Fruit fly (Drosophila melanogaster) whole organism, pupa: ENCODE results near the gene Ubc6.

ENCODE experiments used
- CG10348 ChIP-seq: fragments of 200-800 bp; sonication (Bioruptor generic); IDR thresholded peaks from 2 replicates; pipeline ENCODE4 v1.3.6; 2022; ENCODE audit warnings: missing biosample characterization, missing genetic modification characterization
- CG12605 ChIP-seq: fragments of 200-800 bp; sonication (Bioruptor generic); IDR thresholded peaks from 2 replicates; pipeline ENCODE4 v1.3.6; 2022; ENCODE audit warnings: missing biosample characterization, missing genetic modification characterization
- CG13204 ChIP-seq: fragments of 200-800 bp; sonication (Bioruptor generic); optimal IDR thresholded peaks from 2 replicates; lab custom pipeline; 2018; ENCODE audit warnings: missing biosample characterization, mild to moderate bottlenecking, missing genetic modification characterization, moderate library complexity
- CG14655 ChIP-seq: fragments of 200-800 bp; sonication (Bioruptor generic); optimal IDR thresholded peaks from 3 replicates; lab custom pipeline; 2017; ENCODE audit warnings: mild to moderate bottlenecking, missing biosample characterization, missing genetic modification reagents, missing genetic modification characterization
- CG15710 ChIP-seq: fragments of 200-800 bp; sonication (Bioruptor generic); optimal IDR thresholded peaks from 2 replicates; lab custom pipeline; 2018; ENCODE audit warnings: missing biosample characterization, mild to moderate bottlenecking, missing genetic modification characterization, moderate library complexity
- CG17806 ChIP-seq: fragments of 200-800 bp; sonication (Bioruptor generic); optimal IDR thresholded peaks from 2 replicates; lab custom pipeline; 2018; ENCODE audit warnings: missing biosample characterization, mild to moderate bottlenecking, missing genetic modification characterization, moderate library complexity
- CG32121 ChIP-seq: fragments of 200-800 bp; sonication (Bioruptor generic); IDR thresholded peaks from 2 replicates; pipeline ENCODE4 v1.3.6; 2022; ENCODE audit warnings: missing biosample characterization, missing genetic modification characterization
- CG34367 ChIP-seq: fragments of 200-800 bp; sonication (Bioruptor generic); optimal IDR thresholded peaks from 2 replicates; lab custom pipeline; 2018; ENCODE audit warnings: missing biosample characterization, mild to moderate bottlenecking, missing genetic modification characterization
- CG4496 ChIP-seq: fragments of 200-800 bp; sonication (Bioruptor generic); IDR thresholded peaks from 3 replicates; pipeline ENCODE4 v1.3.6; 2022; ENCODE audit warnings: missing biosample characterization, missing genetic modification characterization
- CG8159 ChIP-seq: fragments of 200-800 bp; sonication (Bioruptor generic); optimal IDR thresholded peaks from 3 replicates; lab custom pipeline; 2018; ENCODE audit warnings: missing biosample characterization, mild to moderate bottlenecking, missing genetic modification characterization, moderate library complexity
- CG8301 ChIP-seq: fragments of 200-800 bp; sonication (Bioruptor generic); optimal IDR thresholded peaks from 2 replicates; lab custom pipeline; 2018; ENCODE audit warnings: missing biosample characterization, mild to moderate bottlenecking, missing genetic modification characterization
- CG9948 ChIP-seq: fragments of 200-800 bp; sonication (Bioruptor generic); optimal IDR thresholded peaks from 2 replicates; lab custom pipeline; 2018; ENCODE audit warnings: missing biosample characterization, mild to moderate bottlenecking, missing genetic modification characterization, moderate library complexity
- D1 ChIP-seq: fragments of 200-800 bp; sonication (Bioruptor generic); optimal IDR thresholded peaks from 2 replicates; lab custom pipeline; 2018; ENCODE audit warnings: missing biosample characterization, mild to moderate bottlenecking, missing genetic modification characterization, moderate library complexity
- EcR ChIP-seq: fragments of 200-800 bp; sonication (Bioruptor generic); optimal IDR thresholded peaks from 3 replicates; lab custom pipeline; 2019; ENCODE audit warnings: missing biosample characterization, missing genetic modification characterization, mild to moderate bottlenecking, moderate library complexity, missing genetic modification reagents
- Ets98B ChIP-seq: fragments of 200-800 bp; sonication (Bioruptor generic); IDR thresholded peaks from 2 replicates; pipeline ENCODE4 v1.3.6; 2022; ENCODE audit warnings: missing biosample characterization, missing genetic modification characterization
- Pif1A ChIP-seq: fragments of 200-800 bp; sonication (Bioruptor generic); optimal IDR thresholded peaks from 3 replicates; lab custom pipeline; 2016; ENCODE audit warnings: missing biosample characterization, missing genetic modification characterization
- Pif1B ChIP-seq: fragments of 200-800 bp; sonication (Bioruptor generic); optimal IDR thresholded peaks from 3 replicates; lab custom pipeline; 2016; ENCODE audit warnings: missing biosample characterization, missing genetic modification characterization
- Snoo ChIP-seq: fragments of 200-800 bp; sonication (Bioruptor generic); optimal IDR thresholded peaks from 3 replicates; lab custom pipeline; 2017; ENCODE audit warnings: missing biosample characterization, mild to moderate bottlenecking, missing genetic modification characterization, inconsistent platforms
- fd96Ca ChIP-seq: fragments of 200-800 bp; sonication (Bioruptor generic); IDR thresholded peaks from 3 replicates; pipeline ENCODE4 v1.3.6; 2022; ENCODE audit warnings: missing biosample characterization, missing genetic modification characterization
- gl ChIP-seq: fragments of 200-800 bp; sonication (Bioruptor generic); optimal IDR thresholded peaks from 2 replicates; lab custom pipeline; 2018; ENCODE audit warnings: missing biosample characterization, mild to moderate bottlenecking, missing genetic modification characterization
- rn ChIP-seq: fragments of 200-800 bp; sonication (Bioruptor generic); IDR thresholded peaks from 2 replicates; pipeline ENCODE4 v1.3.6; 2022; ENCODE audit warnings: missing biosample characterization, missing genetic modification characterization

Ubc6 gene

DNA sequence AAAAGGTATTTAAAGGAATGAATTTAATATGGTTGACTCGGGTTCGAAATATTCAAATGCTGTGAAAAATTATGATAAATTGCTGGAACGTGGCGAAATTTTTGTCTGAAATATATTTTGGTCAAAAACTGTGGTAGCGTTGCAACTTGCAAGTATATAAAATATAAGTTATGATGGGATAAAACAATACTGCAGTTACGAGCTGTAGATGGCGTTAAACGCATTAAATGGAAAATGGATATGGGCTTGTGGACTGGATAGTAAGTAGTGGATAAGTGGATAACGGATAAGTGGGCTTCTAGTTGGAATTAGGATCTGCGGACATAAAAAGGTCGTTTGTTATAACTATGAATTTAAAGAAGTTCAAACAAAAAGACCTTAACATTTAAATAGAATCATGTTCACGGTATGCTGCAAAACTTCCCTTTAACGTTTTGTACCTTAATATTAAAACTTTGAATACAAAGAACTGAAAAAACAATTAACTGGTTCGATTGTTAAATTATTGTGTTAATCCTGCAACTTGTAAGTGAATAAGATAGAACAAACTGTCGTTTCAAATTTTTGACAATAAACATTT lies 16.8 kb upstream of the Ubc6 start:
- no peak for TF ChIP-seq Snoo (tag; lab: Kevin White, UChicago)
- no peak for TF ChIP-seq rn
- TF ChIP-seq CG15710: no peak
- no peak for TF ChIP-seq Pif1A (GFP tag; lab: Kevin White, UChicago)
- no peak for TF ChIP-seq CG17806
- no peak for TF ChIP-seq Pif1B (GFP tag; lab: Kevin White, UChicago)
- TF ChIP-seq CG13204 (GFP tag; lab: Kevin White, UChicago): no peak
- no peak for TF ChIP-seq CG9948 (tag; lab: Kevin White, UChicago)

DNA sequence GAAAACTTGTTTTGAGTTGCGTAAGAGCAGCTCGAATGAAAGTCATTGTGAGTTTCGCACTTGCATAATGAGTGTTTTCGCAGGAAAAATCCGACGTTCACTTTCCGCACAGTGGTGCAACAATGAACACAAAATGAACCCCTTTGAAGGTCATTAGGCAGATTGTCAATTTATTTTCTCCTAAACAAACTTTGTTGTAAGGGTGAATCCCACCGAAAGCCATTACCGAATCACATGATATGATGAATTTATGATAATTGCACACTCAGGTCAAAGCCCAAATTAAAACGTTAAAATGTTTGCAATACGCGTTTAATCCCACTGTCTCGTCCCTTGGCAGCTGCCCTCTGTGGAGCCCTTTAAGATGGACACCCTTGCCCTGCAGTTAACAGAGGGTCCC lies 14.8 kb upstream of the Ubc6 start:
- TF ChIP-seq CG4496 (GFP tag; lab: Robert Waterston, UW): peak; percentile 62; the same call in 2 of the 3 replicates
- peak; percentile 45 for TF ChIP-seq CG14655 (GFP tag; lab: Kevin White, UChicago)
- peak; percentile 39 for TF ChIP-seq Pif1A (GFP tag; lab: Kevin White, UChicago)
- TF ChIP-seq rn: no peak
- TF ChIP-seq CG32121: no peak
- TF ChIP-seq Ets98B (GFP tag; lab: Robert Waterston, UW): peak; percentile 46
- TF ChIP-seq Pif1B (GFP tag; lab: Kevin White, UChicago): peak; percentile 34
- no peak for TF ChIP-seq CG12605
- peak; percentile 46 for TF ChIP-seq CG8301
- TF ChIP-seq CG10348: no peak
- TF ChIP-seq Snoo (tag; lab: Kevin White, UChicago): no peak
- TF ChIP-seq CG8159 (tag; lab: Kevin White, UChicago): peak; percentile 25
- TF ChIP-seq D1 (tag; lab: Kevin White, UChicago): no peak
- TF ChIP-seq CG17806: no peak
- no peak for TF ChIP-seq fd96Ca (GFP tag; lab: Robert Waterston, UW)
- no peak for TF ChIP-seq CG9948 (tag; lab: Kevin White, UChicago)
- no peak for TF ChIP-seq gl (tag; lab: Kevin White, UChicago)
- no peak for TF ChIP-seq CG13204 (GFP tag; lab: Kevin White, UChicago)
- no peak for TF ChIP-seq CG34367 (tag; lab: Kevin White, UChicago)

DNA sequence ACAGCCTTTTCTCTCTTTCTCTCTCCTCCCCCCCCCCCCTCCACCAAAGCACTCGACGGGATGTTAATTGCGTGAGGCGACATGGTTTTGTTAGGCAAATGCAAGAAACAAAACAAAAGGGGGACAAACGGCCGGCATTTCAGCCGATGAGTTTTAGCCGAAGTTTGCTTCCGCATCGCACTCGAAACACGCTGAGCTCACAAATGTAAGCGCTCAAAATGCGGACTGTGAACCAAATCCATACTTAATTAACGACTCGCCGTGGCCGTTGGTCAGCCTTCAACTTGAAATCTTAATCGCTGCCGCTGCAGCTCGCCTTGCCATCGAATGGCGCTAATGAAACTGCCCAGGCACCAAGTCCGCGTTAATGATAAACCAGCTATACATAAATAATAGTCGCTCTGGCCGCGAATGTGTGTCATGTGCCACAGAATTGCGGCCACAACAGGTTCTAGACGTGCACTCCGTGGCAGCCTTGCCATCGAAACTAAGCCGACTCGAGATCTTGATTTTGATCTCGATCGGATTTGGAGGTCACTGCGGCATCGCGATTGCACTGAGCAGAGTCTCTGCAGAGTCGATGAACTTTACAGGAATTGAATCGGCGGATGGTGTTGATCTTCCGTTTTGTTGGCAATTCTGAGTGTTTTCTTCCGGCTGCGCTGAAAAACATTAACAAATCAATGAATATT lies 13.9 kb upstream of the Ubc6 start:
- no peak for TF ChIP-seq CG14655 (GFP tag; lab: Kevin White, UChicago)
- TF ChIP-seq Snoo (tag; lab: Kevin White, UChicago): no peak
- TF ChIP-seq EcR (GFP tag; lab: Kevin White, UChicago): peak; percentile 94
- TF ChIP-seq CG13204 (GFP tag; lab: Kevin White, UChicago): peak; percentile 35

DNA sequence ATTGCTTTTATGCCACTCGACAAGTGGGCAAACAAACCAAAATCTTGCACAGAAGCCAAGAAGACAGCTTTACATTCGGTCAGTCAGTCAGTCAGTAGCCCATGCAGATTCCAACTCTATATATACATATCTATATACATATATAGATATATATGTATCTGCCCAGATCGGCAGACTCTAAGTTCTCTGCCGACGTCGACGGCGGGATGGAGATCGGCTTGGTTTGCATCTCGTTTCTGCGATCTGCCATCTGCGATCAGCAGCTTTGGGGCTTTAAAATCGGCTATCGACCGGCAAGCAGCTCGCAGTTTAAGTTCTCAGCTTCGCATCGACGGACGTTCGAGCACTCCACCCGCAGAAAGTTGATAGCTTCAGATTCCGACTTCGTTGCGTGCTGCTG lies 12.7 kb upstream of the Ubc6 start, which contains the start of gene Jhbp1:
Gene Jhbp1 (plus strand): TSS at position 301 of the 400 bp plus-strand sequence.
- no peak for TF ChIP-seq CG8301
- no peak for TF ChIP-seq CG14655 (GFP tag; lab: Kevin White, UChicago)
- TF ChIP-seq CG9948 (tag; lab: Kevin White, UChicago): no peak
- no peak for TF ChIP-seq Ets98B (GFP tag; lab: Robert Waterston, UW)
- no peak for TF ChIP-seq Pif1A (GFP tag; lab: Kevin White, UChicago)
- TF ChIP-seq CG10348: no peak
- TF ChIP-seq EcR (GFP tag; lab: Kevin White, UChicago): no peak
- no peak for TF ChIP-seq CG17806
- TF ChIP-seq CG8159 (tag; lab: Kevin White, UChicago): no peak
- no peak for TF ChIP-seq fd96Ca (GFP tag; lab: Robert Waterston, UW)
- TF ChIP-seq CG12605: no peak
- TF ChIP-seq gl (tag; lab: Kevin White, UChicago): no peak
- TF ChIP-seq, all 21 proteins: peak for 0

DNA sequence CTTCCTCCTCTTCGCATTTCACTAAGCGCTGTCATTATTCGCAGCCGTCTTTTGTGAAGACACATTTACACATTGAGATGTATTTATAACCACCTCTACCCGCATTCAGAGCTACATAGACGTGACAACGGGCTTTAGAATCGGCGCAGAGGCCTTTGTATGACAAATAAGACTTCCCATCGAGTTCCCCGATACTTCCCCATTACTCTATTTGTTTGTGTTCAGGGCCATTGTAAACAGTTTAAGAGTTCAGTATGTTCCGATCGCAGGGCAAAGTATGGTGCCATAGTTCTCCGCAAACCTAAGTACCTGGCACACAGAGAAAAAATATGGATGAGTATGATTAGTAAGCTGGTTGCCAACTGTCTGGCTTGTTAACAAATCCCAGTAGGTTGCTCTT lies 11.4 kb upstream of the Ubc6 start:
- TF ChIP-seq CG10348 (no peak), CG8301 (no peak), Ets98B (GFP tag; lab: Robert Waterston, UW) (no peak), CG34367 (tag; lab: Kevin White, UChicago) (no peak), CG14655 (GFP tag; lab: Kevin White, UChicago) (no peak), CG8159 (tag; lab: Kevin White, UChicago) (no peak), EcR (GFP tag; lab: Kevin White, UChicago) (no peak), fd96Ca (GFP tag; lab: Robert Waterston, UW) (no peak), D1 (tag; lab: Kevin White, UChicago) (no peak), CG12605 (no peak), Pif1B (GFP tag; lab: Kevin White, UChicago) (no peak), Snoo (tag; lab: Kevin White, UChicago) (no peak), CG13204 (GFP tag; lab: Kevin White, UChicago) (no peak), rn (no peak), CG9948 (tag; lab: Kevin White, UChicago) (no peak), gl (tag; lab: Kevin White, UChicago) (no peak), CG17806 (no peak), CG32121 (no peak), CG15710 (no peak), Pif1A (GFP tag; lab: Kevin White, UChicago) (no peak)

DNA sequence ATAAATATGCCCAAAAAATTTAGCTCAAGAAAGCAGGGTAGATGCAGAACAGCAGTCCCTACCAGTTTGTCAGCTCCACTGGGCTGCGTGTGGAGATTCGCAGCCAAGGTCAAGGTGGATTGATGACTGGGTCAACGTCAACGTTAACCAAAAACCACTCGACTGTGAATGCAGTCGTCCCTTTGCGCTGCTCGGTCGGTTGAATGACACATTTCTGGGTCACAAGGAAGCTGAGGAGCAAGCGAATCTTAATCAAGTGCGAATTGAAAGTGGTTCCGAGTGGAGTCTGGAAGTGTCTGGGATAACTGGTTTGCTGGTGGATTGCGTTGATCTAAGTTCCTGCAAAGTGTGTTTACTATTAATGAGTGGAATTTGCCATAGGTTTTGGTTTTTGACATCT lies 10.9 kb upstream of the Ubc6 start:
- TF ChIP-seq CG13204 (GFP tag; lab: Kevin White, UChicago): no peak
- TF ChIP-seq rn: no peak
- TF ChIP-seq CG4496 (GFP tag; lab: Robert Waterston, UW): no peak
- no peak for TF ChIP-seq CG8301
- no peak for TF ChIP-seq fd96Ca (GFP tag; lab: Robert Waterston, UW)
- TF ChIP-seq Pif1B (GFP tag; lab: Kevin White, UChicago): no peak
- TF ChIP-seq Snoo (tag; lab: Kevin White, UChicago): peak; percentile 30
- no peak for TF ChIP-seq CG15710
- no peak for TF ChIP-seq CG10348
- TF ChIP-seq EcR (GFP tag; lab: Kevin White, UChicago): peak; percentile 91
